Worm (Caenorhabditis elegans): Measurements from ENCODE around the gene C53B7.3.
A peak's percentile ranks its signal among the peaks of the same experiment; 100 is the strongest.

The C53B7.3 gene

DNA sequence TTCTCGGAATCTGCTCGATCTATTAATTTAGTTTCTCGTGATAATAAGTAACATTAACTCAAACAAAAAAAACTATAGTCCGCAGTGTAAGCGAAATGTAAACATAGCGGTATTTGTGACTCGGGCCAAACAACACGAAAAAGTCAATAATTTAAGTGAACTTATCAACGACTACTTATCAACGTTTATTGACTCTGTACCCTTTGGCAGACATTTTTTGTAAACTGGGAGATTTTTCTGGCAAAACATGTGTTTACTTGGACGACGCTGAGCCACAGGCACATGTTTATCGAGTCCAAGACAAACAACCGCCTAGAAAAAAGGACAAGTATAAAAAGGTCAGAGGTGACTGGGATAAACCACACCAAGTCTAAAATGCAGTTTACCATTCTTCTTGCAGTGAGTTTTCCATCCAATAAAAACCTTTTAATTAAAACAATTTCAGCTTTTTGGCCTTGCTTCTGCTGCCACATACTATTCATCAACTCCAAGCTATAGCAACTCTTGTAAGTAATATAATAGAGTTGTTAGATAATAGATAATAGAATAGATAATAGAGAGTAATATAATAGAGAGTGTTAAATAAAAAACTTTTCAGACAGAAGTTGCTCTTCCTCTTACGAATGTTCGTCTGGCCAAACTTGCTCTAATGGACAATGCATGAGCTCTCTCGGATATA lies at the start of gene C53B7.3:
Gene C53B7.3 (plus strand): TSS at position 362 of the 679 bp plus-strand sequence.
- TF ChIP-seq dao-5 (tag; optimal IDR thresholded peaks at IDR 0.05) (no peak), him-1 (tag; optimal IDR thresholded peaks at IDR 0.05) (no peak), W03F9.2 (tag; optimal IDR thresholded peaks at IDR 0.05) (no peak)

ce11 chrX:6795843-6796521 lies 48.6 kb upstream of the C53B7.3 start:
- no peak for TF ChIP-seq him-1 (tag; optimal IDR thresholded peaks at IDR 0.05)
- no peak for TF ChIP-seq W03F9.2 (tag; optimal IDR thresholded peaks at IDR 0.05)
- TF ChIP-seq dao-5 (tag; optimal IDR thresholded peaks at IDR 0.05) = no peak

- TF ChIP-seq dao-5 (tag; optimal IDR thresholded peaks at IDR 0.05) = no peak
- no peak for TF ChIP-seq W03F9.2 (tag; optimal IDR thresholded peaks at IDR 0.05)
- no peak for TF ChIP-seq him-1 (tag; optimal IDR thresholded peaks at IDR 0.05)
Measured at ce11 chrX:6799776-6800175, 44.8 kb upstream of the C53B7.3 start, which contains the start of gene M03A8.3. M03A8.3 (plus strand) TSS chrX:6800053.

DNA sequence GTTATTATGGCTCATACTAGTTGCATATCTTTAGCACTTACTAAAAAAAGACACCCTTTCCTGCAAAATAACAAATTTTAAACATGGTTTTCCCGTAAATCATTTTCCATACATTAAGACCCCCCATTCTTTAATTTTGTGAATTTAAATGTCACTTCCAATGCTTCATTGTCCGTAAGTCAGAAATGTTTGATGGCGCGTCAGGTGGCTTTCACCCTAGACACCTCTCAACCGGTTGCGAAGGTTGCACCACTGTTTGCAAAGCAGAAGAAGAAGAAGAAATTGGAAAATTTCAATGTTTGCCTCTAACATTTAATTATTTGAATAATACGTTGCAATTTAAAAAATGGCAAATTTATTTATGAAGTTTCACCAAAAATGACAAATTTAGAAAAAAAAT lies 43.0 kb upstream of the C53B7.3 start:
- no peak for TF ChIP-seq him-1 (tag; optimal IDR thresholded peaks at IDR 0.05)
- no peak for TF ChIP-seq dao-5 (tag; optimal IDR thresholded peaks at IDR 0.05)
- no peak for TF ChIP-seq W03F9.2 (tag; optimal IDR thresholded peaks at IDR 0.05)

DNA sequence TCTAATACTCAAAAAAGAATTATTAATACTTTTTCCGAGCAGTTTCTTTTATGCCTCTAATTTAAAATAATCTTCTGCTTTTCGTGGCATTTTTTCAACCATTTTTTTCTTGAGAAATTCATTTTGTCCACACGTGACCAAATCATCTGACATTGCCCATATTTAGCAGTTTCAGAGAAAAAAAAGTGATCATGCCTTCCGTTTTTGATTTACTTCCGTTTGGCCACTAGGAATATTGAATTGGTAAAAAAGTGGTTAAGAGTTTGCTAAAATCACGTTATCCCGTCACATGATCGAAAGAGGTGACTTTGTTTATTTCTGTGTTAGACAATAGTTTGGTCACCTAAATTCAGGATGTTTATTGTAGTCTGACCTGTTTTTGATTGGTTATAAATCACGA lies 40.1 kb upstream of the C53B7.3 start:
- TF ChIP-seq dao-5 (tag; optimal IDR thresholded peaks at IDR 0.05) (no peak), W03F9.2 (tag; optimal IDR thresholded peaks at IDR 0.05) (no peak), him-1 (tag; optimal IDR thresholded peaks at IDR 0.05) (no peak)

DNA sequence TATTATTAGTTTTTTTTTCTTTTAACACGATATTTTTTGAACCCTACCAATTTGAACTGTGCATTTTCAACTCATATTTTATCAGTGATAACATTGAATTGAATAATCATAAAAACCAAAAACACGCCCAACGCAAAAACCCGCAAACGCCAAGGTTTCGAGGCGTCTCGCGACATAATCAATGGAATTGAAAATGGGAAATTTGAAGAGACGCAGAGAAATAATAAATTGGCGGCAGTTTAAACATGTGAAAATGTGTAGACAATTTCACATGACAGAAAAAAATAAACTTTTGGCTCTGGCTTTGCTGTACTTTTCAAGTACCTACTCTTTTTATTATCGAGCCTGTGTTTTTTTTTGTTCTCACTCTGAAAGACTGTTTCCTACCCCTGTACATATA lies 39.7 kb upstream of the C53B7.3 start:
- TF ChIP-seq W03F9.2 (tag; optimal IDR thresholded peaks at IDR 0.05) = peak; percentile 4
- no peak for TF ChIP-seq dao-5 (tag; optimal IDR thresholded peaks at IDR 0.05)
- TF ChIP-seq him-1 (tag; optimal IDR thresholded peaks at IDR 0.05) = no peak

- TF ChIP-seq W03F9.2 (tag; optimal IDR thresholded peaks at IDR 0.05) (no peak), dao-5 (tag; optimal IDR thresholded peaks at IDR 0.05) (no peak), him-1 (tag; optimal IDR thresholded peaks at IDR 0.05) (no peak)
Measured at ce11 chrX:6805427-6805826, 39.1 kb upstream of the C53B7.3 start.

- TF ChIP-seq dao-5 (tag; optimal IDR thresholded peaks at IDR 0.05) = no peak
- no peak for TF ChIP-seq W03F9.2 (tag; optimal IDR thresholded peaks at IDR 0.05)
- no peak for TF ChIP-seq him-1 (tag; optimal IDR thresholded peaks at IDR 0.05)
Measured at ce11 chrX:6806463-6806862, 38.1 kb upstream of the C53B7.3 start, which contains the start of gene atg-2. atg-2 (plus strand) TSS chrX:6806763.

- TF ChIP-seq W03F9.2 (tag; optimal IDR thresholded peaks at IDR 0.05) (no peak), him-1 (tag; optimal IDR thresholded peaks at IDR 0.05) (no peak), dao-5 (tag; optimal IDR thresholded peaks at IDR 0.05) (no peak)
Measured at ce11 chrX:6807137-6807861, 37.3 kb upstream of the C53B7.3 start.

- TF ChIP-seq W03F9.2 (tag; optimal IDR thresholded peaks at IDR 0.05) (no peak), him-1 (tag; optimal IDR thresholded peaks at IDR 0.05) (no peak), dao-5 (tag; optimal IDR thresholded peaks at IDR 0.05) (no peak)
Measured at ce11 chrX:6808239-6808638, 36.3 kb upstream of the C53B7.3 start.

- TF ChIP-seq W03F9.2 (tag; optimal IDR thresholded peaks at IDR 0.05) (no peak), dao-5 (tag; optimal IDR thresholded peaks at IDR 0.05) (no peak), him-1 (tag; optimal IDR thresholded peaks at IDR 0.05) (no peak)
Measured at ce11 chrX:6808640-6809039, 35.9 kb upstream of the C53B7.3 start.

DNA sequence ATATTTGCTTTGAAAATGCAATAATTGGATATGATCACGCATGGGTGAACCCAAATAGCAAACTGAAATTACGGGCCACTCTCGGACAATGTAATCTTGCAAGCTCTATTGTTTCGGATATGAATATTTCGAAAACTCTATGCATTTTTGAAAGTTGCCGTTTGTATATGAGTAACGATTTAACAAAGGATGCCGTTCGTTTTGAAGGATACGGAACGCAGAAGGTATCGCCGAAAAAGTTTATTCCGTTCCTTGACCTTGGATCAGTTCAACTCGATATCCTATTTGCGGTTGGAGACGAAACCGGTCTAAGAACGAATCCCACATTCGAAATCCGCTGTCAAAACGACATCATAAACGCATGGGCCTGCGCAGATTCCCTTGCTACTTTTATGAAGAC lies 31.5 kb upstream of the C53B7.3 start:
- TF ChIP-seq dao-5 (tag; optimal IDR thresholded peaks at IDR 0.05) = no peak
- TF ChIP-seq W03F9.2 (tag; optimal IDR thresholded peaks at IDR 0.05) = no peak
- TF ChIP-seq him-1 (tag; optimal IDR thresholded peaks at IDR 0.05) = no peak

DNA sequence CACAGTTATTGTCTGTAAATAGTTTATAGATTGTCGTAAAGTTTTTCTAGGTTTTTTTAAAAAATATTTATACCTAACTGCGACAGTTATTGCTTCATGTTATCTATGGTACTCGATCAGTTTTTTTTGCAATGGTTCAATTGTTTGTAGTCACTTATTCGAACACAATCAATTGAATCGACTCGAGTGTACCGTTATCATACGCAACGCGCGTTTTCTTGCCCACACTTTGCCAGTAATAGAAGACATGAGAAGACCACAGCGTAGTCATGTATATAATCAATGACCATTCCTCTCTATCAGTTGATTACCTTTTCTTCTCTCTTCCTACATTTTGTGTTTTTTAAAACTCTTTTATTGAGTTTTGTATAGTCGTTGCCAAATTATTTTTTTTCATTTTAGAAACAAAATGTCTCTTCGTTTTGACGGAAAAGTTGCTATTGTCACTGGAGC lies 26.5 kb upstream of the C53B7.3 start, which contains the start of gene dhs-28:
Gene dhs-28 (plus strand): TSS at position 403 of the 453 bp plus-strand sequence.
- TF ChIP-seq W03F9.2 (tag; optimal IDR thresholded peaks at IDR 0.05) (no peak), him-1 (tag; optimal IDR thresholded peaks at IDR 0.05) (no peak), dao-5 (tag; optimal IDR thresholded peaks at IDR 0.05) (no peak)

DNA sequence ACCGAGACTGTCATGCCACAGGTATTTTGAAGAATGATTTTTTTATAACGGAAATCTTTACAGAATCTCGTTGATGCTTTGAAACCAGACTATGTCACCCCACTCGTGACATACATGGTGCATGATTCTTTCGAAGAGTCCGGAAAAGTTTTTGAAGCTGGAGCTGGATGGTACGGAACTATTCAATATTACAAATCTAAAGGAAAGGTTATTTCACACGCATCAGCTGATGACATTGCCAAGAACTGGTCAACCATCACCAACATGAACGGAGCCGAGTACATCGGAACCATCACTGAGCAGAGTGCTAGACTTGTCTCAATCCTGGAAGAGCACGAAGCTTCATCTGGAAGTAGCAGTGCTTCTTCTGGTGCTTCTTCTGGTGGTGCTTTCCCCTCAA lies 25.4 kb upstream of the C53B7.3 start:
- TF ChIP-seq W03F9.2 (tag; optimal IDR thresholded peaks at IDR 0.05) = no peak
- TF ChIP-seq him-1 (tag; optimal IDR thresholded peaks at IDR 0.05) = no peak
- TF ChIP-seq dao-5 (tag; optimal IDR thresholded peaks at IDR 0.05) = no peak
